Worm (Caenorhabditis elegans): ENCODE data around the gene srh-99.

The srh-99 gene

DNA sequence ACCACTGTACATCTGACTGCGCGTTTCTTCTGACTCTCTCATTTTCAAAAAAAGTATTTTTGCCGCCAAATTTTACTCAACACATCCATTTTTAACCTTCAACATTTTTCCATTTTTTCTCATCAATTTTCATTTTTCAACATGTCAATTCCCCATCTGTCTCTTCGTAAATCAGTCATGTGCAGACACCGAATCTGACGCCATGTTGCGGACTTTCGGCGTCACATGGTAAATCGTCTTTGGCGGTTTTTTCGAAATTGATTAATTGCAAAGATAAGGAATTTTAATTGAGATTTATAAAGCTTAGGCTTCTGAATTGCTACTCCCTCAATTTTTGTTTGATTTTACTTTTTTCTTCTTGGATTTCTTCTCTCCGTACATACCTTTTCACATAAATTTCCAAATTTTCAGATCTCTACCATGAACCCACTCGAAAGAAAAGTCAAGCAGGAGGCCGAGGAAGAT lies 33.6 kb downstream of the srh-99 start, which contains the start of gene F19B10.1 (continued):
- peak; percentile 93 for TF ChIP-seq dpl-1 (GFP tag; optimal IDR thresholded peaks at IDR 0.05)

ce11 chrII:3681365-3682083 lies 34.8 kb downstream of the srh-99 start, which contains the start of gene F19B10.10:
Gene F19B10.10 (minus strand): TSS chrII:3681415.
- TF ChIP-seq Y105C5A.15 (GFP tag; IDR thresholded peaks at IDR 0.05) = no peak
- no peak for TF ChIP-seq F37D6.2 (tag; optimal IDR thresholded peaks at IDR 0.05)
- no peak for TF ChIP-seq cey-2 (tag; optimal IDR thresholded peaks at IDR 0.05; ENCODE audit: borderline replicate concordance, insufficient read depth)
- no peak for TF ChIP-seq zag-1 (tag; optimal IDR thresholded peaks at IDR 0.05)
- no peak for TF ChIP-seq aha-1 (tag)
- no peak for TF ChIP-seq pqm-1 (tag; optimal IDR thresholded peaks at IDR 0.05)
- no peak for TF ChIP-seq tag-97 (GFP tag; IDR thresholded peaks at IDR 0.05)
- no peak for TF ChIP-seq attf-4 (tag; optimal IDR thresholded peaks at IDR 0.05)
- TF ChIP-seq aly-2 (tag; optimal IDR thresholded peaks at IDR 0.05) = no peak
- no peak for TF ChIP-seq daf-16 (GFP tag; optimal IDR thresholded peaks at IDR 0.05)
- no peak for TF ChIP-seq daf-16 (tag; optimal IDR thresholded peaks at IDR 0.05)
- no peak for TF ChIP-seq mep-1 (tag; optimal IDR thresholded peaks at IDR 0.05)
- TF ChIP-seq ztf-11 (tag; optimal IDR thresholded peaks at IDR 0.05) = no peak

DNA sequence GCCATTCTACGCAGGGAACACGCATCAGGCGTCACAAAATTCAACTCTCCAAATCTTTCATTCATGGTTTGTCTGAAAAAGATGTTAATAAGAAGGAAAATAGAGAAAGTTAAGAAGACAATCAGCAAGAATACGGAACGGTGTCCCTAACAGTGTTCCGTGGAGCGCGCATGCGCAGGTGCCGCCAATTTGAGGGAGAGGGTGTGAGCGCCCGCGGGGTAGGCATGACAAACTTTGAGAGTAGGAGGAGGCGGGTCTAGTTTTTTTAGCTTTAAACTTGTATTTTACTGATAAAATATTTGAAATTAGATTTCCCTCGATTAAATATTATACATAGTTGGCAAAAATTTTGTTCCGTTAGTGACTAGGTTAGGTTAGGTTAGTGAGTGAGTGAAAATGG lies 36.0 kb downstream of the srh-99 start:
- TF ChIP-seq aha-1 (tag) (no peak), rbr-2 (tag; optimal IDR thresholded peaks at IDR 0.05) (no peak), T26A8.4 (GFP tag; IDR thresholded peaks at IDR 0.05) (no peak)

ce11 chrII:3678978-3679377 lies 37.4 kb downstream of the srh-99 start:
- peak in 1 of 2 experiments; percentile 92 for TF ChIP-seq unc-62 (GFP tag; optimal IDR thresholded peaks at IDR 0.05 in 1 of 2)
- no peak for TF ChIP-seq unc-62 (tag; optimal IDR thresholded peaks at IDR 0.05)
- TF ChIP-seq R02D3.7 (tag; optimal IDR thresholded peaks at IDR 0.05) = no peak

DNA sequence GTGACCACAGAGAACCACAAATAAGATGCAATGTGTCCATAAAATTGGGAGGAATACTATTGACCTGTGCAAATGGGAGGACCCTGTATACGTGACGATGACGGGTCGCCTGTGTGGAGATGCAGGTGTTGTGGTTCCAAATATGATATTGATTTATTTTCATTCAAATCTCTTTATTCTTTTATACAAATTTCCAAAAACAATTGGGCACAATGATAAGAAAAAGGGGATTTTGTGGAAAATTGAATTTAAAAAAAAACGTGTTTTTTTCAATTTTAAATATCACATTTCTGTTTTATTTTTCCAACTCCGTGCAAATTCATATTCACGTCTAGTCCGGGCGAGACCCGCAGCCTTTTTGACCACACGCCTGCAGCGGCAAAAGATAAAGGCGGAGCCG lies 41.2 kb downstream of the srh-99 start, which contains the start of gene F19B10.2:
Gene F19B10.2 (plus strand): TSS at position 301 of the 400 bp plus-strand sequence.
- TF ChIP-seq F49E8.2 (tag; optimal IDR thresholded peaks at IDR 0.05; ENCODE audit: borderline replicate concordance) = no peak
- TF ChIP-seq daf-12 (tag; optimal IDR thresholded peaks at IDR 0.05) = no peak
- no peak for TF ChIP-seq nhr-25 (tag; optimal IDR thresholded peaks at IDR 0.05; ENCODE audit: borderline replicate concordance, insufficient read depth)
- no peak for TF ChIP-seq Y5F2A.4 (GFP tag; optimal IDR thresholded peaks at IDR 0.05)
- TF ChIP-seq ceh-82 (tag; optimal IDR thresholded peaks at IDR 0.05) = no peak
- no peak for TF ChIP-seq duxl-1 (tag; optimal IDR thresholded peaks at IDR 0.05; ENCODE audit: poor library complexity)
- TF ChIP-seq snpc-4 (tag; optimal IDR thresholded peaks at IDR 0.05) = no peak
- TF ChIP-seq F10B5.3 (tag; optimal IDR thresholded peaks at IDR 0.05) = no peak
- no peak for TF ChIP-seq fos-1 (tag; optimal IDR thresholded peaks at IDR 0.05)
- TF ChIP-seq nhr-41 (GFP tag; IDR thresholded peaks at IDR 0.05) = no peak
- TF ChIP-seq nhr-42 (GFP tag; IDR thresholded peaks at IDR 0.05) = no peak
- TF ChIP-seq tra-1 (GFP tag; IDR thresholded peaks at IDR 0.05) = no peak
- TF ChIP-seq ZK546.5 (tag; optimal IDR thresholded peaks at IDR 0.05) = no peak
- TF ChIP-seq mdl-1 (tag; optimal IDR thresholded peaks at IDR 0.05) = no peak
- no peak for TF ChIP-seq dpl-1 (GFP tag; optimal IDR thresholded peaks at IDR 0.05)
- no peak for TF ChIP-seq jun-1 (tag; optimal IDR thresholded peaks at IDR 0.05)
- no peak for TF ChIP-seq nhr-28 (tag; optimal IDR thresholded peaks at IDR 0.05)
- TF ChIP-seq lin-39 (tag; optimal IDR thresholded peaks at IDR 0.05) = no peak
- TF ChIP-seq zfp-2 (tag; optimal IDR thresholded peaks at IDR 0.05) = no peak
